Fruit fly (Drosophila melanogaster) whole organism, embryonic: Measurements from ENCODE around the gene CG46309.

Experiments
- CG10209 ChIP-seq: fragments of 200-800 bp; sonication (Bioruptor generic); optimal IDR thresholded peaks from 3 replicates; lab custom pipeline; 2017; ENCODE audit warnings: missing biosample characterization, mild to moderate bottlenecking, missing genetic modification characterization, missing genetic modification reagents
- CG10543 ChIP-seq: fragments of 200-800 bp; sonication (Bioruptor generic); optimal IDR thresholded peaks from 3 replicates; lab custom pipeline; 2017; ENCODE audit warnings: missing biosample characterization, mild to moderate bottlenecking, missing genetic modification characterization, moderate library complexity
- CG11085 ChIP-seq: fragments of 200-800 bp; sonication (Bioruptor generic); IDR thresholded peaks from 2 replicates; pipeline ENCODE4 v1.3.6; 2022; ENCODE audit warnings: missing biosample characterization, missing genetic modification characterization
- CG11504 ChIP-seq: fragments of 200-800 bp; sonication (Bioruptor generic); optimal IDR thresholded peaks from 3 replicates; lab custom pipeline; 2019; ENCODE audit warnings: missing biosample characterization, mild to moderate bottlenecking, missing genetic modification characterization, moderate library complexity
- CG11560 ChIP-seq: fragments of 200-800 bp; sonication (Bioruptor generic); IDR thresholded peaks from 3 replicates; pipeline ENCODE4 v1.3.6; 2022; ENCODE audit warnings: missing biosample characterization, missing genetic modification characterization
- CG11696 ChIP-seq: fragments of 200-800 bp; sonication (Bioruptor generic); IDR thresholded peaks from 2 replicates; pipeline ENCODE4 v1.3.6; 2022; ENCODE audit warnings: missing biosample characterization, missing genetic modification characterization
- CG12942 ChIP-seq: fragments of 200-800 bp; sonication (Bioruptor generic); optimal IDR thresholded peaks from 3 replicates; lab custom pipeline; 2016; ENCODE audit warnings: missing biosample characterization, missing genetic modification characterization
- CG13296 ChIP-seq: fragments of 200-800 bp; sonication (Bioruptor generic); optimal IDR thresholded peaks from 3 replicates; lab custom pipeline; 2018; ENCODE audit warnings: missing biosample characterization, mild to moderate bottlenecking, missing genetic modification characterization
- CG13424 ChIP-seq: fragments of 200-800 bp; sonication (Bioruptor generic); optimal IDR thresholded peaks from 2 replicates; lab custom pipeline; 2019; ENCODE audit warnings: missing biosample characterization, mild to moderate bottlenecking, missing genetic modification characterization, moderate library complexity
- CG14441 ChIP-seq: fragments of 200-800 bp; sonication (Bioruptor generic); IDR thresholded peaks from 2 replicates; pipeline ENCODE4 v1.3.6; 2022; ENCODE audit warnings: missing biosample characterization, missing genetic modification characterization
- CG16813 ChIP-seq: fragments of 200-800 bp; sonication (Bioruptor generic); IDR thresholded peaks from 3 replicates; pipeline ENCODE4 v1.3.6; 2022; ENCODE audit warnings: missing biosample characterization, missing genetic modification characterization; ENCODE audit not compliant: partially characterized antibody
- CG1832 ChIP-seq: fragments of 200-800 bp; sonication (Bioruptor generic); optimal IDR thresholded peaks from 2 replicates; lab custom pipeline; 2017; ENCODE audit warnings: missing biosample characterization, mild to moderate bottlenecking, missing genetic modification characterization, inconsistent platforms
- CG2202 ChIP-seq: fragments of 200-800 bp; sonication (Bioruptor generic); optimal IDR thresholded peaks from 2 replicates; lab custom pipeline; 2018; ENCODE audit warnings: missing biosample characterization, mild to moderate bottlenecking, missing genetic modification characterization
- CG2875 ChIP-seq: fragments of 200-800 bp; sonication (Bioruptor generic); optimal IDR thresholded peaks from 2 replicates; lab custom pipeline; 2017; ENCODE audit warnings: missing biosample characterization, mild to moderate bottlenecking, missing genetic modification characterization, missing genetic modification reagents
- CG30020 ChIP-seq: fragments of 200-800 bp; optimal IDR thresholded peaks from 2 replicates; lab custom pipeline; 2019; ENCODE audit warnings: missing biosample characterization, mild to moderate bottlenecking, missing genetic modification characterization, moderate library complexity
- CG43689 ChIP-seq: fragments of 200-800 bp; sonication (Bioruptor generic); IDR thresholded peaks from 2 replicates; pipeline ENCODE4 v1.3.6; 2022; ENCODE audit warnings: missing biosample characterization, missing genetic modification characterization
- CG4854 ChIP-seq: fragments of 200-800 bp; sonication (Bioruptor generic); optimal IDR thresholded peaks from 2 replicates; lab custom pipeline; 2016; ENCODE audit warnings: missing biosample characterization, missing genetic modification characterization, inconsistent platforms
- CG7372 ChIP-seq: fragments of 200-800 bp; sonication (Bioruptor generic); IDR thresholded peaks from 2 replicates; pipeline ENCODE4 v1.3.6; 2022; ENCODE audit warnings: missing biosample characterization, missing genetic modification characterization
- CG7745 ChIP-seq: fragments of 200-800 bp; sonication (Bioruptor generic); optimal IDR thresholded peaks from 2 replicates; lab custom pipeline; 2018; ENCODE audit warnings: missing biosample characterization, mild to moderate bottlenecking, missing genetic modification characterization, moderate library complexity
- CG7786 ChIP-seq: fragments of 200-800 bp; sonication (Bioruptor generic); optimal IDR thresholded peaks from 2 replicates; lab custom pipeline; 2016; ENCODE audit warnings: missing biosample characterization, missing genetic modification characterization
- CoRest ChIP-seq: fragments of 200-800 bp; sonication (Bioruptor generic); optimal IDR thresholded peaks from 3 replicates; lab custom pipeline; 2018; ENCODE audit warnings: missing biosample characterization, mild to moderate bottlenecking, missing genetic modification characterization, moderate library complexity
- CrebB ChIP-seq: fragments of 200-800 bp; sonication (Bioruptor generic); optimal IDR thresholded peaks from 3 replicates; lab custom pipeline; 2018; ENCODE audit warnings: missing biosample characterization, mild to moderate bottlenecking, missing genetic modification characterization
- Dbx ChIP-seq: fragments of 200-800 bp; sonication (Bioruptor generic); IDR thresholded peaks from 3 replicates; pipeline ENCODE4 v1.3.6; 2022; ENCODE audit warnings: missing biosample characterization, missing genetic modification characterization
- Dll ChIP-seq: fragments of 200-800 bp; sonication (Bioruptor generic); IDR thresholded peaks from 4 replicates; pipeline ENCODE4 v1.3.6; 2022; ENCODE audit warnings: missing biosample characterization, missing genetic modification characterization; ENCODE audit not compliant: partially characterized antibody
- E2f1 ChIP-seq: fragments of 200-800 bp; sonication (Bioruptor generic); IDR thresholded peaks from 2 replicates; pipeline ENCODE4 v1.3.6; 2022; ENCODE audit warnings: missing biosample characterization, missing genetic modification characterization
- E2f2 ChIP-seq: fragments of 200-800 bp; sonication (Bioruptor generic); IDR thresholded peaks from 2 replicates; pipeline ENCODE4 v1.3.6; 2022; ENCODE audit warnings: missing biosample characterization, missing genetic modification characterization
- Gsc ChIP-seq: fragments of 200-800 bp; sonication (Bioruptor generic); IDR thresholded peaks from 2 replicates; pipeline ENCODE4 v1.3.6; 2022; ENCODE audit warnings: missing biosample characterization, missing genetic modification characterization
- Gug ChIP-seq: fragments of 200-800 bp; sonication (Bioruptor generic); IDR thresholded peaks from 4 replicates; pipeline ENCODE4 v1.3.6; 2022; ENCODE audit warnings: missing biosample characterization, missing genetic modification characterization
- HLH3B ChIP-seq: fragments of 200-800 bp; sonication (Bioruptor generic); IDR thresholded peaks from 2 replicates; pipeline ENCODE4 v1.3.6; 2022; ENCODE audit warnings: missing biosample characterization, missing genetic modification characterization
- Mrtf ChIP-seq: fragments of 200-800 bp; sonication (Bioruptor generic); IDR thresholded peaks from 3 replicates; pipeline ENCODE4 v1.3.6; 2022; ENCODE audit warnings: missing biosample characterization, missing genetic modification characterization
- Opbp ChIP-seq: fragments of 200-800 bp; sonication (Bioruptor generic); IDR thresholded peaks from 3 replicates; pipeline ENCODE4 v1.3.6; 2022; ENCODE audit warnings: missing biosample characterization, missing genetic modification characterization; ENCODE audit not compliant: partially characterized antibody
- Poxn ChIP-seq: fragments of 200-800 bp; sonication (Bioruptor generic); IDR thresholded peaks from 2 replicates; pipeline ENCODE4 v1.3.6; 2022; ENCODE audit warnings: missing biosample characterization, missing genetic modification characterization
- Sin3A ChIP-seq: fragments of >200 bp; optimal IDR thresholded peaks from 2 replicates; lab custom pipeline; 2018
- Xbp1 ChIP-seq: fragments of 200-800 bp; sonication (Bioruptor generic); optimal IDR thresholded peaks from 3 replicates; lab custom pipeline; 2016; ENCODE audit warnings: missing biosample characterization, mild to moderate bottlenecking, missing genetic modification characterization
- ab ChIP-seq: fragments of 200-800 bp; sonication (Bioruptor generic); optimal IDR thresholded peaks from 2 replicates; lab custom pipeline; 2016; ENCODE audit warnings: missing biosample characterization, missing genetic modification characterization
- abd-A ChIP-seq: fragments of 200-800 bp; sonication (Bioruptor generic); optimal IDR thresholded peaks from 3 replicates; lab custom pipeline; 2019; ENCODE audit warnings: missing biosample characterization, mild to moderate bottlenecking, missing genetic modification characterization, moderate library complexity
- ato ChIP-seq: fragments of 200-800 bp; sonication (Bioruptor generic); IDR thresholded peaks from 2 replicates; pipeline ENCODE4 v1.3.6; 2022; ENCODE audit warnings: missing biosample characterization, missing genetic modification characterization; ENCODE audit not compliant: partially characterized antibody
- disco-r ChIP-seq: fragments of 200-800 bp; sonication (Bioruptor generic); optimal IDR thresholded peaks from 2 replicates; lab custom pipeline; 2016; ENCODE audit warnings: missing biosample characterization, missing genetic modification characterization
- gce ChIP-seq: fragments of 200-800 bp; sonication (Bioruptor generic); IDR thresholded peaks from 3 replicates; pipeline ENCODE4 v1.3.6; 2022; ENCODE audit warnings: missing biosample characterization, missing genetic modification characterization
- klu ChIP-seq: fragments of 200-800 bp; sonication (Bioruptor generic); IDR thresholded peaks from 2 replicates; pipeline ENCODE4 v1.3.6; 2022; ENCODE audit warnings: missing biosample characterization, missing genetic modification characterization
- odd ChIP-seq: fragments of 200-800 bp; sonication (Bioruptor generic); optimal IDR thresholded peaks from 2 replicates; lab custom pipeline; 2017; ENCODE audit warnings: missing biosample characterization, mild to moderate bottlenecking, missing genetic modification characterization
- pita ChIP-seq: fragments of 200-800 bp; sonication (Bioruptor generic); optimal IDR thresholded peaks from 2 replicates; lab custom pipeline; 2017; ENCODE audit warnings: missing biosample characterization, mild to moderate bottlenecking, missing genetic modification characterization
- repo ChIP-seq: fragments of 200-800 bp; sonication (Bioruptor generic); optimal IDR thresholded peaks from 2 replicates; lab custom pipeline; 2016; ENCODE audit warnings: missing biosample characterization, missing genetic modification characterization
- sr ChIP-seq: fragments of 200-800 bp; sonication (Bioruptor generic); IDR thresholded peaks from 3 replicates; pipeline ENCODE4 v1.3.6; 2022; ENCODE audit warnings: missing biosample characterization, missing genetic modification characterization
- stwl ChIP-seq: fragments of 200-800 bp; sonication (Bioruptor generic); optimal IDR thresholded peaks from 3 replicates; lab custom pipeline; 2018; ENCODE audit warnings: missing biosample characterization, mild to moderate bottlenecking, missing genetic modification characterization, moderate library complexity
- sug ChIP-seq: fragments of 200-800 bp; optimal IDR thresholded peaks from 2 replicates; lab custom pipeline; 2019; ENCODE audit warnings: missing biosample characterization, mild to moderate bottlenecking, missing genetic modification characterization, moderate library complexity
- tgo ChIP-seq: fragments of 200-800 bp; sonication (Bioruptor generic); IDR thresholded peaks from 3 replicates; pipeline ENCODE4 v1.3.6; 2022; ENCODE audit warnings: missing biosample characterization, missing genetic modification characterization
- trem ChIP-seq: fragments of 200-800 bp; optimal IDR thresholded peaks from 3 replicates; lab custom pipeline; 2019; ENCODE audit warnings: missing biosample characterization, mild to moderate bottlenecking, missing genetic modification characterization, moderate library complexity
- trh ChIP-seq: fragments of 200-800 bp; sonication (Bioruptor generic); optimal IDR thresholded peaks from 2 replicates; lab custom pipeline; 2016; ENCODE audit warnings: missing biosample characterization, missing genetic modification characterization

The CG46309 gene

DNA sequence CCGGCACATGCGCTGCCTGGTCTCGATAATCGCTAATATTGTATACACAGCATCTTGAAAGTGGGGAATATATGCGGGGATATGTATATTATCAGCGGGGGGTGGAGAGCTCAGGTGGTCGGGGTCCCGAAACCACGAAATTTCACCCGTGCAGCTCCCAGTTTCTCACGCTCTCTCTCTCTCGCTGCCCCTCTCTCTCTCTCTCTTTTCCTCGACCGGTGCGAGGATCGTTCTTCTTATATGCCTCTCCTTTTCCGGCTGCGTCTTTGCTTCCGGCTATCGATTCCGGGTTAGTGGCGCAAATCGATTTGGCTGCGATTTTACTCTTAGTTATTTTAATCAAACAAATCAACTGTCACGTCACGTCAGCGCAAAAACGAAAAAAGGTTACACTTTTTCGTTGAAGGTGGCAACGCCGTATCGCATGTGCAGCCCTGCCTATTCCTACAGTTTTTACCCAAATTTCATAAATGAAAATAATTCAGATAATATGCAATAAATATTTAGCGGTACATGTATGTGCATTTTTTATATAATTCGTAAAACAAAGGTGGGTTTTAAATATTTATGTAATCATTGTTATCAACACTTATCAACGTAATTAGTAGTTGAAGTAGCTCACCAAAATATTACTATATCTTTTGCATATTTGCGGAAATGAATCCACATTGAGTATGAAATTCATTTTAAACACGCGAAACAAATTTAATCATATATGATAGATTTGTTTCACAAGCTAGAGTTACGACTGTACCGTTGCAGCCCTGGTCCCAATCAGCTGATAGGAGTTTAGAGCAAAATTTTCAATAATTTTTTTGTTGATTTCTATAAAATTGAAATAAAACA, 48.1 kb upstream of the CG46309 start, which contains the start of the genes heix and CG17328 (continued):
- TF ChIP-seq sug (tag; lab: Kevin White, UChicago) (peak; percentile 66), E2f1 (peak; percentile 70), CG4854 (peak; percentile 1), abd-A (no peak), CG2202 (no peak), sr (GFP tag; lab: Robert Waterston, UW) (no peak), CG10543 (GFP tag; lab: Kevin White, UChicago) (peak; percentile 61), CG7745 (no peak), stwl (tag; lab: Kevin White, UChicago) (peak; percentile 46), Dll (peak; percentile 49; the same call in 1 of the 4 replicates), ato (GFP tag; lab: Robert Waterston, UW) (0 out of 2 replicates have a peak, but pooled peaks have one; percentile 16), CG11560 (no peak; the same call in 2 of the 3 replicates), klu (GFP tag; lab: Robert Waterston, UW) (no peak; the same call in 1 of the 2 replicates), CG7372 (no peak), Sin3A (lab: Kevin White, UChicago) (peak; percentile 80), CG13296 (peak; percentile 73), Mrtf (GFP tag; lab: Robert Waterston, UW) (peak; percentile 53; the same call in 2 of the 3 replicates), pita (GFP tag; lab: Kevin White, UChicago) (no peak), Dbx (peak; percentile 64), CG7786 (GFP tag; lab: Kevin White, UChicago) (peak; percentile 56), CG11504 (no peak), Gug (GFP tag; lab: Robert Waterston, UW) (peak; percentile 68; the same call in 2 of the 4 replicates), E2f2 (GFP tag; lab: Robert Waterston, UW) (peak; percentile 48), CoRest (tag; lab: Kevin White, UChicago) (peak; percentile 85), odd (GFP tag; lab: Kevin White, UChicago) (peak; percentile 19), CG1832 (GFP tag; lab: Kevin White, UChicago) (peak; percentile 57), Gsc (GFP tag; lab: Robert Waterston, UW) (no peak), trh (GFP tag; lab: Kevin White, UChicago) (peak; percentile 25), CG2875 (GFP tag; lab: Kevin White, UChicago) (no peak), HLH3B (0 out of 2 replicates have a peak, but pooled peaks have one; percentile 69), CG11696 (GFP tag; lab: Robert Waterston, UW) (no peak; the same call in 1 of the 2 replicates), repo (no peak), gce (GFP tag; lab: Robert Waterston, UW) (no peak), CG30020 (tag; lab: Kevin White, UChicago) (peak; percentile 64), CG13424 (peak; percentile 81), CG14441 (GFP tag; lab: Robert Waterston, UW) (peak; percentile 79), CrebB (peak; percentile 23), Xbp1 (GFP tag; lab: Kevin White, UChicago) (peak; percentile 81), tgo (GFP tag; lab: Robert Waterston, UW) (peak; percentile 77), CG16813 (no peak), Opbp (GFP tag; lab: Robert Waterston, UW) (0 out of 3 replicates have a peak, but pooled peaks have one; percentile 24), disco-r (GFP tag; lab: Kevin White, UChicago) (peak; percentile 16), ab (GFP tag; lab: Kevin White, UChicago) (peak; percentile 32), Poxn (GFP tag; lab: Robert Waterston, UW) (peak; percentile 39; the same call in 1 of the 2 replicates), trem (tag; lab: Kevin White, UChicago) (peak; percentile 66), CG43689 (GFP tag; lab: Robert Waterston, UW) (no peak), CG10209 (GFP tag; lab: Kevin White, UChicago) (no peak), CG12942 (GFP tag; lab: Kevin White, UChicago) (peak; percentile 57), CG11085 (GFP tag; lab: Robert Waterston, UW) (peak; percentile 54)
